Fruit fly (Drosophila melanogaster) whole organism, prepupa: Measurements from ENCODE around the gene Acp1.

ENCODE experiments used
- CG11902 ChIP-seq: fragments of 200-800 bp; sonication (Bioruptor generic); optimal IDR thresholded peaks from 3 replicates; lab custom pipeline; 2016; ENCODE audit warnings: missing biosample characterization, missing genetic modification characterization
- CG6163 ChIP-seq: fragments of 200-800 bp; sonication (Bioruptor generic); IDR thresholded peaks from 3 replicates; pipeline ENCODE4 v1.3.6; 2022; ENCODE audit warnings: missing biosample characterization, missing genetic modification characterization
- CG6808 ChIP-seq: fragments of 200-800 bp; sonication (Bioruptor generic); optimal IDR thresholded peaks from 3 replicates; lab custom pipeline; 2017; ENCODE audit warnings: missing biosample characterization, missing genetic modification characterization, mild to moderate bottlenecking, moderate library complexity, missing genetic modification reagents
- CG8632 ChIP-seq: fragments of 200-800 bp; sonication (Bioruptor generic); optimal IDR thresholded peaks from 3 replicates; lab custom pipeline; 2016; ENCODE audit warnings: missing biosample characterization, missing genetic modification characterization
- Hr39 ChIP-seq: fragments of 200-800 bp; sonication (Bioruptor generic); optimal IDR thresholded peaks from 2 replicates; lab custom pipeline; 2016; ENCODE audit warnings: missing biosample characterization, missing genetic modification characterization
- OdsH ChIP-seq: fragments of 200-800 bp; sonication (Bioruptor generic); optimal IDR thresholded peaks from 3 replicates; lab custom pipeline; 2016; ENCODE audit warnings: missing biosample characterization, missing genetic modification characterization
- topi ChIP-seq: fragments of 200-800 bp; sonication (Bioruptor generic); optimal IDR thresholded peaks from 3 replicates; lab custom pipeline; 2016; ENCODE audit warnings: missing biosample characterization, missing genetic modification characterization

dm6 chr2L:7790081-7790447, 48.7 kb upstream of the Acp1 start:
- no peak for TF ChIP-seq CG8632 (GFP tag; lab: Kevin White, UChicago)
- TF ChIP-seq CG6808 (GFP tag; lab: Kevin White, UChicago): no peak
- no peak for TF ChIP-seq CG6163 (GFP tag; lab: Robert Waterston, UW)
- TF ChIP-seq Hr39 (GFP tag; lab: Kevin White, UChicago): no peak
- TF ChIP-seq CG11902 (GFP tag; lab: Kevin White, UChicago): no peak
- no peak for TF ChIP-seq OdsH (GFP tag; lab: Kevin White, UChicago)
- TF ChIP-seq topi: no peak
